Fruit fly (Drosophila melanogaster) whole organism, embryonic: ENCODE measurements around the gene roq.

Source experiments
- B-H1 ChIP-seq: fragments of 200-800 bp; sonication (Bioruptor generic); IDR thresholded peaks from 3 replicates; pipeline ENCODE4 v1.3.6; 2022; ENCODE audit warnings: missing biosample characterization, missing genetic modification characterization
- CG11398 ChIP-seq: fragments of 200-800 bp; sonication (Bioruptor generic); optimal IDR thresholded peaks from 2 replicates; lab custom pipeline; 2016; ENCODE audit warnings: missing biosample characterization, missing genetic modification characterization
- CG11695 ChIP-seq: fragments of 200-800 bp; sonication (Bioruptor generic); IDR thresholded peaks from 3 replicates; pipeline ENCODE4 v1.3.6; 2022; ENCODE audit warnings: missing biosample characterization, missing genetic modification characterization
- CG12219 ChIP-seq: fragments of 200-800 bp; sonication (Bioruptor generic); optimal IDR thresholded peaks from 3 replicates; lab custom pipeline; 2018; ENCODE audit warnings: missing biosample characterization, mild to moderate bottlenecking, missing genetic modification characterization
- CG12236 ChIP-seq: fragments of 200-800 bp; sonication (Bioruptor generic); optimal IDR thresholded peaks from 2 replicates; lab custom pipeline; 2016; ENCODE audit warnings: missing biosample characterization, missing genetic modification characterization
- CG12942 ChIP-seq: fragments of 200-800 bp; sonication (Bioruptor generic); optimal IDR thresholded peaks from 3 replicates; lab custom pipeline; 2016; ENCODE audit warnings: missing biosample characterization, missing genetic modification characterization
- CG13287 ChIP-seq: fragments of 200-800 bp; sonication (Bioruptor generic); IDR thresholded peaks from 2 replicates; pipeline ENCODE4 v1.3.6; 2022; ENCODE audit warnings: missing biosample characterization, missing genetic modification characterization; ENCODE audit not compliant: partially characterized antibody
- CG14441 ChIP-seq: fragments of 200-800 bp; sonication (Bioruptor generic); IDR thresholded peaks from 2 replicates; pipeline ENCODE4 v1.3.6; 2022; ENCODE audit warnings: missing biosample characterization, missing genetic modification characterization
- CG15696 ChIP-seq: fragments of 200-800 bp; sonication (Bioruptor generic); optimal IDR thresholded peaks from 2 replicates; lab custom pipeline; 2019; ENCODE audit warnings: missing biosample characterization, mild to moderate bottlenecking, missing genetic modification characterization, moderate library complexity
- CG1602 ChIP-seq: fragments of 200-800 bp; sonication (Bioruptor generic); optimal IDR thresholded peaks from 3 replicates; lab custom pipeline; 2016; ENCODE audit warnings: missing biosample characterization, missing genetic modification characterization
- CG2712 ChIP-seq: fragments of 200-800 bp; optimal IDR thresholded peaks from 3 replicates; lab custom pipeline; 2019; ENCODE audit warnings: missing biosample characterization, mild to moderate bottlenecking, missing genetic modification characterization, moderate library complexity
- CG33557 ChIP-seq: fragments of 200-800 bp; sonication (Bioruptor generic); optimal IDR thresholded peaks from 2 replicates; lab custom pipeline; 2019; ENCODE audit warnings: missing biosample characterization, mild to moderate bottlenecking, missing genetic modification characterization, moderate library complexity
- CG3726 ChIP-seq: fragments of 200-800 bp; sonication (Bioruptor generic); IDR thresholded peaks from 3 replicates; pipeline ENCODE4, ENCODE4 v1.3.6; 2022; ENCODE audit warnings: missing biosample characterization, missing genetic modification characterization
- CG6813 ChIP-seq: fragments of 200-800 bp; sonication (Bioruptor generic); optimal IDR thresholded peaks from 2 replicates; lab custom pipeline; 2017; ENCODE audit warnings: missing biosample characterization, missing genetic modification characterization, mild to moderate bottlenecking, moderate library complexity, missing genetic modification reagents
- CG8359 ChIP-seq: fragments of 200-800 bp; sonication (Bioruptor generic); optimal IDR thresholded peaks from 2 replicates; lab custom pipeline; 2017; ENCODE audit warnings: missing biosample characterization, mild to moderate bottlenecking, missing genetic modification characterization, borderline replicate concordance
- CG8478 ChIP-seq: fragments of >200 bp; optimal IDR thresholded peaks from 2 replicates; lab custom pipeline; 2018
- CG8944 ChIP-seq: fragments of 200-800 bp; sonication (Bioruptor generic); optimal IDR thresholded peaks from 3 replicates; lab custom pipeline; 2016; ENCODE audit warnings: missing biosample characterization, missing genetic modification characterization
- CTCF ChIP-seq: fragments of 200-800 bp; sonication (Bioruptor generic); optimal IDR thresholded peaks from 2 replicates; lab custom pipeline; 2017; ENCODE audit warnings: missing biosample characterization, mild to moderate bottlenecking, missing genetic modification characterization, moderate library complexity
- CoRest ChIP-seq: fragments of 200-800 bp; sonication (Bioruptor generic); optimal IDR thresholded peaks from 3 replicates; lab custom pipeline; 2018; ENCODE audit warnings: missing biosample characterization, mild to moderate bottlenecking, missing genetic modification characterization, moderate library complexity
- Dad ChIP-seq: fragments of 200-800 bp; sonication (Bioruptor generic); optimal IDR thresholded peaks from 3 replicates; lab custom pipeline; 2016; ENCODE audit warnings: missing biosample characterization, missing genetic modification characterization
- Eip74EF ChIP-seq, 2 experiments: fragments of 200-800 bp in 1 of 2; fragments of >200 bp in 1 of 2; sonication (Bioruptor generic) in 1 of 2; optimal IDR thresholded peaks; 2 replicates each; lab custom pipeline; 2017 to 2019; ENCODE audit warnings: missing biosample characterization in 2 of 2, missing genetic modification characterization in 2 of 2, mild to moderate bottlenecking in 1 of 2, moderate library complexity in 1 of 2
- Hmr ChIP-seq: fragments of 200-800 bp; sonication (Bioruptor generic); optimal IDR thresholded peaks from 3 replicates; lab custom pipeline; 2017; ENCODE audit warnings: mild to moderate bottlenecking, missing biosample characterization, missing genetic modification reagents, missing genetic modification characterization
- Hr78 ChIP-seq, 2 experiments: fragments of 200-800 bp in 1 of 2; fragments of >200 bp in 1 of 2; sonication (Bioruptor generic) in 1 of 2; optimal IDR thresholded peaks; 2 replicates each; lab custom pipeline; 2017 to 2019; ENCODE audit warnings: missing biosample characterization in 2 of 2, missing genetic modification characterization in 2 of 2, mild to moderate bottlenecking in 1 of 2, moderate library complexity in 1 of 2
- Lhr ChIP-seq: fragments of 200-800 bp; sonication (Bioruptor generic); optimal IDR thresholded peaks from 3 replicates; lab custom pipeline; 2017; ENCODE audit warnings: mild to moderate bottlenecking, missing biosample characterization, missing genetic modification reagents, missing genetic modification characterization
- MTF-1 ChIP-seq: fragments of 200-800 bp; sonication (Bioruptor generic); optimal IDR thresholded peaks from 2 replicates; lab custom pipeline; 2018; ENCODE audit warnings: missing biosample characterization, mild to moderate bottlenecking, missing genetic modification characterization, borderline replicate concordance
- Meics ChIP-seq: fragments of 200-800 bp; sonication (Bioruptor generic); optimal IDR thresholded peaks from 2 replicates; lab custom pipeline; 2017; ENCODE audit warnings: missing biosample characterization, mild to moderate bottlenecking, missing genetic modification characterization
- Mrtf ChIP-seq: fragments of 200-800 bp; sonication (Bioruptor generic); IDR thresholded peaks from 3 replicates; pipeline ENCODE4 v1.3.6; 2022; ENCODE audit warnings: missing biosample characterization, missing genetic modification characterization
- Nf-YC ChIP-seq: fragments of 200-800 bp; optimal IDR thresholded peaks from 3 replicates; lab custom pipeline; 2019; ENCODE audit warnings: missing biosample characterization, mild to moderate bottlenecking, missing genetic modification characterization, moderate library complexity
- PHDP ChIP-seq: fragments of 200-800 bp; sonication (Bioruptor generic); optimal IDR thresholded peaks from 3 replicates; lab custom pipeline; 2018; ENCODE audit warnings: missing biosample characterization, mild to moderate bottlenecking, missing genetic modification characterization, moderate library complexity
- Pdp1 ChIP-seq, 2 experiments: fragments of 200-800 bp; sonication (Bioruptor generic); optimal IDR thresholded peaks; 3 replicates each; lab custom pipeline; 2016; ENCODE audit warnings: missing biosample characterization in 2 of 2, missing genetic modification characterization in 2 of 2, mild to moderate bottlenecking in 1 of 2, moderate library complexity in 1 of 2
- Xbp1 ChIP-seq: fragments of 200-800 bp; sonication (Bioruptor generic); optimal IDR thresholded peaks from 3 replicates; lab custom pipeline; 2016; ENCODE audit warnings: missing biosample characterization, mild to moderate bottlenecking, missing genetic modification characterization
- ase ChIP-seq: fragments of 200-800 bp; sonication (Bioruptor generic); IDR thresholded peaks from 3 replicates; pipeline ENCODE4 v1.3.6; 2022; ENCODE audit warnings: missing biosample characterization, missing genetic modification characterization
- caup ChIP-seq: fragments of 200-800 bp; sonication (Bioruptor generic); optimal IDR thresholded peaks from 3 replicates; lab custom pipeline; 2017; ENCODE audit warnings: missing biosample characterization, mild to moderate bottlenecking, missing genetic modification characterization, moderate library complexity; ENCODE audit not compliant: severe bottlenecking
- ci ChIP-seq: fragments of 200-800 bp; sonication (Bioruptor generic); IDR thresholded peaks from 3 replicates; pipeline ENCODE4 v1.3.6; 2022; ENCODE audit warnings: missing biosample characterization, missing genetic modification characterization
- dmrt11E ChIP-seq: fragments of 200-800 bp; sonication (Bioruptor generic); optimal IDR thresholded peaks from 3 replicates; lab custom pipeline; 2018; ENCODE audit warnings: missing biosample characterization, mild to moderate bottlenecking, missing genetic modification characterization, moderate library complexity
- dysf ChIP-seq: fragments of 200-800 bp; sonication (Bioruptor generic); IDR thresholded peaks from 3 replicates; pipeline ENCODE4 v1.3.6; 2022; ENCODE audit warnings: missing biosample characterization, missing genetic modification characterization
- exex ChIP-seq: fragments of 200-800 bp; sonication (Bioruptor generic); optimal IDR thresholded peaks from 4 replicates; lab custom pipeline; 2018; ENCODE audit warnings: missing biosample characterization, mild to moderate bottlenecking, missing genetic modification characterization, moderate library complexity
- fru ChIP-seq: fragments of >200 bp; optimal IDR thresholded peaks from 2 replicates; lab custom pipeline; 2017
- nerfin-1 ChIP-seq: fragments of 200-800 bp; sonication (Bioruptor generic); optimal IDR thresholded peaks from 3 replicates; lab custom pipeline; 2019; ENCODE audit warnings: missing biosample characterization, mild to moderate bottlenecking, missing genetic modification characterization, moderate library complexity
- nerfin-2 ChIP-seq: fragments of 200-800 bp; sonication (Bioruptor generic); IDR thresholded peaks from 2 replicates; pipeline ENCODE4 v1.3.6; 2022; ENCODE audit warnings: missing biosample characterization, missing genetic modification characterization; ENCODE audit not compliant: partially characterized antibody
- phol ChIP-seq: fragments of 200-800 bp; sonication (Bioruptor generic); optimal IDR thresholded peaks from 3 replicates; lab custom pipeline; 2018; ENCODE audit warnings: missing biosample characterization, mild to moderate bottlenecking, missing genetic modification characterization, moderate library complexity
- psq ChIP-seq: fragments of 200-800 bp; sonication (Bioruptor generic); optimal IDR thresholded peaks from 2 replicates; lab custom pipeline; 2017; ENCODE audit warnings: missing biosample characterization, missing genetic modification characterization
- scrt ChIP-seq: fragments of 200-800 bp; sonication (Bioruptor generic); optimal IDR thresholded peaks from 2 replicates; lab custom pipeline; 2018; ENCODE audit warnings: missing biosample characterization, mild to moderate bottlenecking, missing genetic modification characterization, moderate library complexity
- sob ChIP-seq: fragments of 200-800 bp; sonication (Bioruptor generic); IDR thresholded peaks from 2 replicates; pipeline ENCODE4 v1.3.6; 2022; ENCODE audit warnings: missing biosample characterization, missing genetic modification characterization
- unc-4 ChIP-seq: fragments of 200-800 bp; sonication (Bioruptor generic); IDR thresholded peaks from 2 replicates; pipeline ENCODE4 v1.3.6; 2022; ENCODE audit warnings: missing biosample characterization, missing genetic modification characterization; ENCODE audit not compliant: partially characterized antibody
- usp ChIP-seq: fragments of >200 bp; optimal IDR thresholded peaks from 2 replicates; lab custom pipeline; 2017; ENCODE audit warnings: missing biosample characterization, missing genetic modification characterization
- z ChIP-seq: fragments of 200-800 bp; sonication (Bioruptor generic); IDR thresholded peaks from 3 replicates; pipeline ENCODE4 v1.3.6; 2022; ENCODE audit warnings: missing biosample characterization, missing genetic modification characterization

roq gene

dm6 chr3L:16380770-16381169 is 2.4 kb upstream of the roq start (continued):
- TF ChIP-seq CG12942 (GFP tag; lab: Kevin White, UChicago) (peak; percentile 42), CG8944 (GFP tag; lab: Kevin White, UChicago) (peak; percentile 66), Meics (GFP tag; lab: Kevin White, UChicago) (peak; percentile 69), exex (no peak), Nf-YC (tag; lab: Kevin White, UChicago) (peak; percentile 73), Xbp1 (peak; percentile 71), CG11398 (peak; percentile 36), CG8478 (lab: Kevin White, UChicago) (no peak), CG12219 (GFP tag; lab: Kevin White, UChicago) (peak; percentile 65), Eip74EF (GFP tag; optimal IDR thresholded peaks at IDR 0.05; lab: Kevin White, UChicago) (peak in 1 of 2 experiments; percentile 80), dmrt11E (peak; percentile 51), psq (GFP tag; lab: Kevin White, UChicago) (no peak), unc-4 (no peak), nerfin-1 (tag; lab: Kevin White, UChicago) (peak; percentile 49), CG33557 (GFP tag; lab: Kevin White, UChicago) (peak; percentile 61), CG2712 (tag; lab: Kevin White, UChicago) (peak; percentile 67), CG6813 (peak; percentile 31), Dad (GFP tag; lab: Kevin White, UChicago) (no peak), CoRest (tag; lab: Kevin White, UChicago) (peak; percentile 73), CG8359 (GFP tag; lab: Kevin White, UChicago) (peak; percentile 11), z (GFP tag; lab: Robert Waterston, UW) (no peak), caup (GFP tag; lab: Kevin White, UChicago) (peak; percentile 72), CG1602 (peak; percentile 43), dysf (GFP tag; lab: Robert Waterston, UW) (peak; percentile 76; the same call in 1 of the 3 replicates), fru (lab: Kevin White, UChicago) (no peak), sob (GFP tag; lab: Robert Waterston, UW) (peak; percentile 66), Hmr (GFP tag; lab: Kevin White, UChicago) (peak; percentile 71), CG13287 (GFP tag; lab: Robert Waterston, UW) (no peak), CTCF (GFP tag; lab: Kevin White, UChicago) (no peak), CG11695 (GFP tag; lab: Robert Waterston, UW) (0 out of 3 replicates have a peak, but pooled peaks have one; percentile 44), CG14441 (GFP tag; lab: Robert Waterston, UW) (peak; percentile 52; the same call in 1 of the 2 replicates), ci (GFP tag; lab: Robert Waterston, UW) (0 out of 3 replicates have a peak, but pooled peaks have one; percentile 15), CG15696 (tag; lab: Kevin White, UChicago) (peak; percentile 75), B-H1 (GFP tag; lab: Robert Waterston, UW) (no peak), phol (tag; lab: Kevin White, UChicago) (peak; percentile 61), nerfin-2 (GFP tag; lab: Robert Waterston, UW) (no peak), CG3726 (GFP tag; lab: Robert Waterston, UW) (no peak)

- TF ChIP-seq PHDP (tag; lab: Kevin White, UChicago), result no peak
- TF ChIP-seq Mrtf (GFP tag; lab: Robert Waterston, UW), result no peak
- TF ChIP-seq usp (GFP tag; lab: Kevin White, UChicago), result no peak
- no peak for TF ChIP-seq ase
- TF ChIP-seq psq (GFP tag; lab: Kevin White, UChicago), result no peak
- TF ChIP-seq Pdp1 (GFP tag; optimal IDR thresholded peaks at IDR 0.05; lab: Kevin White, UChicago), result no peak
- no peak for TF ChIP-seq Lhr (GFP tag; lab: Kevin White, UChicago)
- TF ChIP-seq Hr78 (GFP tag; optimal IDR thresholded peaks at IDR 0.05; lab: Kevin White, UChicago), result no peak
- no peak for TF ChIP-seq MTF-1 (GFP tag; lab: Kevin White, UChicago)
- TF ChIP-seq nerfin-2 (GFP tag; lab: Robert Waterston, UW), result no peak
- TF ChIP-seq scrt (GFP tag; lab: Kevin White, UChicago), result no peak
- no peak for TF ChIP-seq CG12236
- TF ChIP-seq, all 482 proteins: peak for 0
These were observed 8.8 kb downstream of the roq start, which contains the start of gene CG18814 for dm6 chr3L:16369526-16369925. CG18814 (plus strand) TSS chr3L:16369826.
